Comparison of ENCODE assay signal across 4 fruit fly cellular contexts in genomic region chr3R:14469724-14470123, dm6.
TF ChIP-seq lines count a peak whose summit lies in the region.

No protein-coding gene starts in this region.

- no peak for TF ChIP-seq CTCF in whole organism, embryonic (GFP tag; optimal IDR thresholded peaks at IDR 0.05; lab: Kevin White, UChicago)

TF ChIP-seq in whole organism, embryonic, 481 proteins besides CTCF, POLR2A, EP300 and RAD21 (continues in another document):
- TF ChIP-seq CG2889 (GFP tag; IDR thresholded peaks at IDR 0.05; lab: Robert Waterston, UW) (no peak), kni (GFP tag; optimal IDR thresholded peaks at IDR 0.05; lab: Kevin White, UChicago) (no peak), Rx (GFP tag; IDR thresholded peaks at IDR 0.05; lab: Robert Waterston, UW) (peak; percentile 2; the same call in 1 of the 2 replicates), CG8478 (optimal IDR thresholded peaks at IDR 0.05; lab: Kevin White, UChicago) (no peak), CG13624 (GFP tag; optimal IDR thresholded peaks at IDR 0.05; lab: Kevin White, UChicago) (no peak), CG2120 (GFP tag; optimal IDR thresholded peaks at IDR 0.05; lab: Kevin White, UChicago) (no peak), CG2678 (tag; optimal IDR thresholded peaks at IDR 0.05; lab: Kevin White, UChicago) (peak; percentile 70), jing (GFP tag; optimal IDR thresholded peaks at IDR 0.05; lab: Kevin White, UChicago) (peak; percentile 13), Dbx (GFP tag; IDR thresholded peaks at IDR 0.05; lab: Robert Waterston, UW) (no peak), Six4 (GFP tag; optimal IDR thresholded peaks at IDR 0.05; lab: Kevin White, UChicago) (peak; percentile 21), Eip74EF (GFP tag; optimal IDR thresholded peaks at IDR 0.05; lab: Kevin White, UChicago) (peak in 1 of 2 experiments; percentile 61), Usf (GFP tag; optimal IDR thresholded peaks at IDR 0.05; lab: Kevin White, UChicago) (no peak), tin (GFP tag; optimal IDR thresholded peaks at IDR 0.05; lab: Kevin White, UChicago) (peak; percentile 63), CG32767 (GFP tag; IDR thresholded peaks at IDR 0.05; lab: Robert Waterston, UW) (peak; percentile 33; the same call in 1 of the 2 replicates), ase (GFP tag; IDR thresholded peaks at IDR 0.05; lab: Robert Waterston, UW) (peak; percentile 53; the same call in 1 of the 3 replicates), CG34422 (GFP tag; IDR thresholded peaks at IDR 0.05; lab: Robert Waterston, UW) (peak; percentile 58; the same call in 2 of the 3 replicates), bigmax (GFP tag; optimal IDR thresholded peaks at IDR 0.05; lab: Kevin White, UChicago) (no peak), dm (GFP tag; optimal IDR thresholded peaks at IDR 0.05; lab: Kevin White, UChicago) (no peak), Pdp1 (GFP tag; optimal IDR thresholded peaks at IDR 0.05; lab: Kevin White, UChicago) (peak in 1 of 2 experiments; percentile 51), ap (GFP tag; IDR thresholded peaks at IDR 0.05; lab: Robert Waterston, UW) (peak; percentile 39), kah (GFP tag; optimal IDR thresholded peaks at IDR 0.05; lab: Kevin White, UChicago) (no peak), scrt (GFP tag; optimal IDR thresholded peaks at IDR 0.05; lab: Kevin White, UChicago) (no peak)

TF ChIP-seq in whole organism, prepupa, 60 proteins besides CTCF, POLR2A, EP300 and RAD21 (continues in another document):
- TF ChIP-seq topi (GFP tag; optimal IDR thresholded peaks at IDR 0.05; lab: Kevin White, UChicago) (peak; percentile 33), CG16779 (tag; optimal IDR thresholded peaks at IDR 0.05; lab: Kevin White, UChicago) (peak; percentile 43), CG10669 (GFP tag; optimal IDR thresholded peaks at IDR 0.05; lab: Kevin White, UChicago) (peak; percentile 29), CG6854 (GFP tag; optimal IDR thresholded peaks at IDR 0.05; lab: Kevin White, UChicago) (no peak), Sox15 (GFP tag; optimal IDR thresholded peaks at IDR 0.05; lab: Kevin White, UChicago) (no peak), CG1621 (tag; optimal IDR thresholded peaks at IDR 0.05; lab: Kevin White, UChicago) (no peak), CG11762 (GFP tag; optimal IDR thresholded peaks at IDR 0.05; lab: Kevin White, UChicago; ENCODE audit: insufficient read depth) (peak; percentile 40), CG6163 (GFP tag; IDR thresholded peaks at IDR 0.05; lab: Robert Waterston, UW) (peak; percentile 70), acj6 (GFP tag; optimal IDR thresholded peaks at IDR 0.05; lab: Kevin White, UChicago) (peak; percentile 43), CG6808 (GFP tag; optimal IDR thresholded peaks at IDR 0.05; lab: Kevin White, UChicago) (peak; percentile 32), Eip75B (GFP tag; optimal IDR thresholded peaks at IDR 0.05; lab: Kevin White, UChicago) (peak; percentile 35), salr (GFP tag; optimal IDR thresholded peaks at IDR 0.05; lab: Kevin White, UChicago) (peak in 1 of 2 experiments; percentile 63), Ets96B (tag; optimal IDR thresholded peaks at IDR 0.05; lab: Kevin White, UChicago) (peak; percentile 58), CG7368 (GFP tag; optimal IDR thresholded peaks at IDR 0.05; lab: Kevin White, UChicago) (peak; percentile 10), fd85E (GFP tag; optimal IDR thresholded peaks at IDR 0.05; lab: Kevin White, UChicago) (no peak), Hr38 (GFP tag; optimal IDR thresholded peaks at IDR 0.05; lab: Kevin White, UChicago) (no peak), CG15336 (GFP tag; IDR thresholded peaks at IDR 0.05; lab: Robert Waterston, UW) (peak; percentile 84), CG3919 (GFP tag; optimal IDR thresholded peaks at IDR 0.05; lab: Kevin White, UChicago) (peak; percentile 73), vri (GFP tag; optimal IDR thresholded peaks at IDR 0.05; lab: Kevin White, UChicago) (no peak), CG34406 (GFP tag; optimal IDR thresholded peaks at IDR 0.05; lab: Kevin White, UChicago) (peak; percentile 9), eg (GFP tag; IDR thresholded peaks at IDR 0.05; lab: Robert Waterston, UW) (peak; percentile 68; the same call in 2 of the 3 replicates), CG4318 (GFP tag; optimal IDR thresholded peaks at IDR 0.05; lab: Kevin White, UChicago) (peak; percentile 45), cyc (GFP tag; optimal IDR thresholded peaks at IDR 0.05; lab: Kevin White, UChicago) (peak; percentile 41)

TF ChIP-seq in whole organism, pupa, 21 proteins besides CTCF, POLR2A, EP300 and RAD21:
- TF ChIP-seq Ets98B (GFP tag; IDR thresholded peaks at IDR 0.05; lab: Robert Waterston, UW) (peak; percentile 56), EcR (GFP tag; optimal IDR thresholded peaks at IDR 0.05; lab: Kevin White, UChicago) (no peak), CG10348 (GFP tag; IDR thresholded peaks at IDR 0.05; lab: Robert Waterston, UW) (no peak), D1 (tag; optimal IDR thresholded peaks at IDR 0.05; lab: Kevin White, UChicago) (peak; percentile 19), CG34367 (tag; optimal IDR thresholded peaks at IDR 0.05; lab: Kevin White, UChicago) (peak; percentile 42), CG8301 (tag; optimal IDR thresholded peaks at IDR 0.05; lab: Kevin White, UChicago) (peak; percentile 82), CG14655 (GFP tag; optimal IDR thresholded peaks at IDR 0.05; lab: Kevin White, UChicago) (peak; percentile 88), Pif1B (GFP tag; optimal IDR thresholded peaks at IDR 0.05; lab: Kevin White, UChicago) (peak; percentile 58), CG13204 (GFP tag; optimal IDR thresholded peaks at IDR 0.05; lab: Kevin White, UChicago) (peak; percentile 16), fd96Ca (GFP tag; IDR thresholded peaks at IDR 0.05; lab: Robert Waterston, UW) (peak; percentile 58; the same call in 1 of the 3 replicates), CG4496 (GFP tag; IDR thresholded peaks at IDR 0.05; lab: Robert Waterston, UW) (peak; percentile 78), Pif1A (GFP tag; optimal IDR thresholded peaks at IDR 0.05; lab: Kevin White, UChicago) (peak; percentile 66), CG9948 (tag; optimal IDR thresholded peaks at IDR 0.05; lab: Kevin White, UChicago) (peak; percentile 66), Snoo (tag; optimal IDR thresholded peaks at IDR 0.05; lab: Kevin White, UChicago) (no peak), gl (tag; optimal IDR thresholded peaks at IDR 0.05; lab: Kevin White, UChicago) (no peak), CG8159 (tag; optimal IDR thresholded peaks at IDR 0.05; lab: Kevin White, UChicago) (peak; percentile 49), rn (GFP tag; IDR thresholded peaks at IDR 0.05; lab: Robert Waterston, UW) (0 out of 2 replicates have a peak, but pooled peaks have one; percentile 12), CG12605 (GFP tag; IDR thresholded peaks at IDR 0.05; lab: Robert Waterston, UW) (peak; percentile 30; the same call in 1 of the 2 replicates), CG15710 (tag; optimal IDR thresholded peaks at IDR 0.05; lab: Kevin White, UChicago) (peak; percentile 34), CG17806 (tag; optimal IDR thresholded peaks at IDR 0.05; lab: Kevin White, UChicago) (peak; percentile 61), CG32121 (GFP tag; IDR thresholded peaks at IDR 0.05; lab: Robert Waterston, UW) (peak; percentile 54; the same call in 1 of the 2 replicates)

TF ChIP-seq in whole organism, wandering third instar larva, 38 proteins besides CTCF, POLR2A, EP300 and RAD21 (continues in another document):
- TF ChIP-seq rgr (GFP tag; optimal IDR thresholded peaks at IDR 0.05; lab: Kevin White, UChicago) (peak; percentile 19), psq (GFP tag; optimal IDR thresholded peaks at IDR 0.05; lab: Kevin White, UChicago) (no peak), OdsH (GFP tag; optimal IDR thresholded peaks at IDR 0.05; lab: Kevin White, UChicago) (peak; percentile 37), brk (GFP tag; optimal IDR thresholded peaks at IDR 0.05; lab: Kevin White, UChicago) (no peak), sage (GFP tag; optimal IDR thresholded peaks at IDR 0.05; lab: Kevin White, UChicago) (peak; percentile 2), Myc (optimal IDR thresholded peaks at IDR 0.05; lab: Kevin White, UChicago) (no peak), Abd-B (GFP tag; optimal IDR thresholded peaks at IDR 0.05; lab: Kevin White, UChicago) (no peak), Dif (GFP tag; optimal IDR thresholded peaks at IDR 0.05; lab: Kevin White, UChicago; ENCODE audit: partially characterized antibody) (no peak), GATAd (GFP tag; optimal IDR thresholded peaks at IDR 0.05; lab: Kevin White, UChicago) (no peak), usp (GFP tag; optimal IDR thresholded peaks at IDR 0.05; lab: Kevin White, UChicago) (no peak), Jra (GFP tag; optimal IDR thresholded peaks at IDR 0.05; lab: Kevin White, UChicago) (no peak), jim (GFP tag; optimal IDR thresholded peaks at IDR 0.05; lab: Kevin White, UChicago) (no peak), br (GFP tag; optimal IDR thresholded peaks at IDR 0.05; lab: Kevin White, UChicago) (no peak), CrebA (GFP tag; optimal IDR thresholded peaks at IDR 0.05; lab: Kevin White, UChicago; ENCODE audit: borderline replicate concordance) (no peak), CG32264 (GFP tag; optimal IDR thresholded peaks at IDR 0.05; lab: Kevin White, UChicago) (no peak), CG9705 (GFP tag; optimal IDR thresholded peaks at IDR 0.05; lab: Kevin White, UChicago) (no peak), foxo (GFP tag; optimal IDR thresholded peaks at IDR 0.05; lab: Kevin White, UChicago) (peak in 1 of 2 experiments; percentile 42), Rel (GFP tag; optimal IDR thresholded peaks at IDR 0.05; lab: Kevin White, UChicago) (no peak), Rel (tag; optimal IDR thresholded peaks at IDR 0.05; lab: Kevin White, UChicago) (no peak), lola (GFP tag; optimal IDR thresholded peaks at IDR 0.05; lab: Kevin White, UChicago) (no peak), Hr78 (GFP tag; optimal IDR thresholded peaks at IDR 0.05; lab: Kevin White, UChicago) (no peak), Dfd (GFP tag; optimal IDR thresholded peaks at IDR 0.05; lab: Kevin White, UChicago) (no peak), Sp1 (GFP tag; optimal IDR thresholded peaks at IDR 0.05; lab: Kevin White, UChicago) (peak; percentile 12), HLH106 (tag; optimal IDR thresholded peaks at IDR 0.05; lab: Kevin White, UChicago) (peak; percentile 42), fru (GFP tag; optimal IDR thresholded peaks at IDR 0.05; lab: Kevin White, UChicago) (peak; percentile 44), tai (GFP tag; optimal IDR thresholded peaks at IDR 0.05; lab: Kevin White, UChicago) (no peak), pan (optimal IDR thresholded peaks at IDR 0.05; lab: Kevin White, UChicago) (no peak), Vsx2 (GFP tag; optimal IDR thresholded peaks at IDR 0.05; lab: Kevin White, UChicago; ENCODE audit: partially characterized antibody) (no peak), dmrt93B (GFP tag; optimal IDR thresholded peaks at IDR 0.05; lab: Kevin White, UChicago) (no peak), N (GFP tag; optimal IDR thresholded peaks at IDR 0.05; lab: Kevin White, UChicago) (no peak), dsf (GFP tag; optimal IDR thresholded peaks at IDR 0.05; lab: Kevin White, UChicago; ENCODE audit: borderline replicate concordance) (no peak), Hr83 (GFP tag; optimal IDR thresholded peaks at IDR 0.05; lab: Kevin White, UChicago; ENCODE audit: poor library complexity, severe bottlenecking) (no peak), sv (GFP tag; optimal IDR thresholded peaks at IDR 0.05; lab: Kevin White, UChicago) (peak; percentile 38)

Comparison
In these comparisons a context has a peak if more than half of its experiments do, and no peak if none do; other contexts are left out.
1. Of the 7 proteins assayed by ChIP-seq in both whole organism, embryonic and whole organism, prepupa: peak only in whole organism, embryonic: Blimp-1; only in whole organism, prepupa: CG16779, Hr39 and Lpt; in both: Gug and Sox102F; in neither: 1.